Fruit fly (Drosophila melanogaster) whole organism, embryonic: ENCODE results near the gene pigs.

ENCODE experiments used
- Adf1 ChIP-seq: fragments of 200-800 bp; sonication (Bioruptor generic); IDR thresholded peaks from 2 replicates; pipeline ENCODE4 v1.3.6; 2022; ENCODE audit warnings: missing biosample characterization, missing genetic modification characterization
- Atf6 ChIP-seq: fragments of 200-800 bp; sonication (Bioruptor generic); IDR thresholded peaks from 2 replicates; pipeline ENCODE4 v1.3.6; 2022; ENCODE audit warnings: missing biosample characterization, missing genetic modification characterization
- Bdp1 ChIP-seq: fragments of 200-800 bp; sonication (Bioruptor generic); optimal IDR thresholded peaks from 3 replicates; lab custom pipeline; 2016; ENCODE audit warnings: missing biosample characterization, missing genetic modification characterization
- CG10431 ChIP-seq: fragments of 200-800 bp; sonication (Bioruptor generic); optimal IDR thresholded peaks from 3 replicates; lab custom pipeline; 2018; ENCODE audit warnings: missing biosample characterization, mild to moderate bottlenecking, missing genetic modification characterization
- CG10959 ChIP-seq: fragments of 200-800 bp; sonication (Bioruptor generic); IDR thresholded peaks from 2 replicates; pipeline ENCODE4 v1.3.6; 2022; ENCODE audit warnings: missing biosample characterization, missing genetic modification characterization
- CG11093 ChIP-seq: fragments of 200-800 bp; sonication (Bioruptor generic); IDR thresholded peaks from 3 replicates; pipeline ENCODE4 v1.3.6; 2022; ENCODE audit warnings: missing biosample characterization, missing genetic modification characterization
- CG14710 ChIP-seq: fragments of 200-800 bp; sonication (Bioruptor generic); optimal IDR thresholded peaks from 3 replicates; lab custom pipeline; 2019; ENCODE audit warnings: missing biosample characterization, mild to moderate bottlenecking, missing genetic modification characterization, moderate library complexity
- CG15073 ChIP-seq: fragments of 200-800 bp; sonication (Bioruptor generic); optimal IDR thresholded peaks from 2 replicates; lab custom pipeline; 2016; ENCODE audit warnings: missing biosample characterization, missing genetic modification characterization
- CG2712 ChIP-seq: fragments of 200-800 bp; optimal IDR thresholded peaks from 3 replicates; lab custom pipeline; 2019; ENCODE audit warnings: missing biosample characterization, mild to moderate bottlenecking, missing genetic modification characterization, moderate library complexity
- CG4707 ChIP-seq: fragments of 200-800 bp; sonication (Bioruptor generic); optimal IDR thresholded peaks from 2 replicates; lab custom pipeline; 2018; ENCODE audit warnings: missing biosample characterization, mild to moderate bottlenecking, missing genetic modification characterization, moderate library complexity
- CG6254 ChIP-seq: fragments of 200-800 bp; sonication (Bioruptor generic); optimal IDR thresholded peaks from 3 replicates; lab custom pipeline; 2017; ENCODE audit warnings: mild to moderate bottlenecking, missing biosample characterization, missing genetic modification reagents, missing genetic modification characterization
- CG6683 ChIP-seq: fragments of 200-800 bp; sonication (Bioruptor generic); optimal IDR thresholded peaks from 2 replicates; lab custom pipeline; 2017; ENCODE audit warnings: missing biosample characterization, mild to moderate bottlenecking, missing genetic modification characterization, missing genetic modification reagents
- CG7987 ChIP-seq: fragments of 200-800 bp; sonication (Bioruptor generic); optimal IDR thresholded peaks from 2 replicates; lab custom pipeline; 2018; ENCODE audit warnings: missing biosample characterization, mild to moderate bottlenecking, missing genetic modification characterization, moderate library complexity
- CG9817 ChIP-seq: fragments of 200-800 bp; sonication (Bioruptor generic); optimal IDR thresholded peaks from 2 replicates; lab custom pipeline; 2018; ENCODE audit warnings: missing biosample characterization, mild to moderate bottlenecking, missing genetic modification characterization, moderate library complexity
- CkIIα-i1 ChIP-seq: fragments of 200-800 bp; sonication (Bioruptor generic); IDR thresholded peaks from 2 replicates; pipeline ENCODE4 v1.3.6; 2022; ENCODE audit warnings: missing biosample characterization, missing genetic modification characterization
- D ChIP-seq, 2 experiments: fragments of 200-800 bp in 1 of 2; fragments of >200 bp in 1 of 2; sonication (Bioruptor generic) in 1 of 2; optimal IDR thresholded peaks; 2 replicates in 1 of 2; 3 replicates in 1 of 2; lab custom pipeline; 2017; ENCODE audit warnings: mild to moderate bottlenecking in 1 of 2, missing biosample characterization in 1 of 2, missing genetic modification characterization in 1 of 2, missing genetic modification reagents in 1 of 2
- Dref ChIP-seq: fragments of 200-800 bp; sonication (Bioruptor generic); IDR thresholded peaks from 2 replicates; pipeline ENCODE4 v1.3.6; 2022; ENCODE audit warnings: missing biosample characterization, missing genetic modification characterization
- Eip74EF ChIP-seq, 2 experiments: fragments of 200-800 bp in 1 of 2; fragments of >200 bp in 1 of 2; sonication (Bioruptor generic) in 1 of 2; optimal IDR thresholded peaks; 2 replicates each; lab custom pipeline; 2017 to 2019; ENCODE audit warnings: missing biosample characterization in 2 of 2, missing genetic modification characterization in 2 of 2, mild to moderate bottlenecking in 1 of 2, moderate library complexity in 1 of 2
- Hmr ChIP-seq: fragments of 200-800 bp; sonication (Bioruptor generic); optimal IDR thresholded peaks from 3 replicates; lab custom pipeline; 2017; ENCODE audit warnings: mild to moderate bottlenecking, missing biosample characterization, missing genetic modification reagents, missing genetic modification characterization
- Hr3 ChIP-seq: fragments of 200-800 bp; sonication (Bioruptor generic); optimal IDR thresholded peaks from 3 replicates; lab custom pipeline; 2016; ENCODE audit warnings: missing biosample characterization, missing genetic modification characterization
- MESR4 ChIP-seq: fragments of 200-800 bp; sonication (Bioruptor generic); optimal IDR thresholded peaks from 2 replicates; lab custom pipeline; 2018; ENCODE audit warnings: missing biosample characterization, mild to moderate bottlenecking, missing genetic modification characterization, moderate library complexity
- Max ChIP-seq: fragments of 200-800 bp; sonication (Bioruptor generic); optimal IDR thresholded peaks from 2 replicates; lab custom pipeline; 2016; ENCODE audit warnings: missing biosample characterization, mild to moderate bottlenecking, missing genetic modification characterization
- Mes4 ChIP-seq: fragments of 200-800 bp; sonication (Bioruptor generic); optimal IDR thresholded peaks from 2 replicates; lab custom pipeline; 2016; ENCODE audit warnings: missing biosample characterization, missing genetic modification characterization
- Mrtf ChIP-seq: fragments of 200-800 bp; sonication (Bioruptor generic); IDR thresholded peaks from 3 replicates; pipeline ENCODE4 v1.3.6; 2022; ENCODE audit warnings: missing biosample characterization, missing genetic modification characterization
- Optix ChIP-seq: fragments of 200-800 bp; sonication (Bioruptor generic); IDR thresholded peaks from 3 replicates; pipeline ENCODE4 v1.3.6; 2022; ENCODE audit warnings: missing biosample characterization, missing genetic modification characterization
- Sin3A ChIP-seq: fragments of >200 bp; optimal IDR thresholded peaks from 2 replicates; lab custom pipeline; 2018
- Six4 ChIP-seq: fragments of 200-800 bp; sonication (Bioruptor generic); optimal IDR thresholded peaks from 2 replicates; lab custom pipeline; 2016; ENCODE audit warnings: missing biosample characterization, missing genetic modification characterization
- Usf ChIP-seq: fragments of 200-800 bp; sonication (Bioruptor generic); optimal IDR thresholded peaks from 2 replicates; lab custom pipeline; 2017; ENCODE audit warnings: missing genotype, missing biosample characterization, missing genetic modification characterization
- abd-A ChIP-seq: fragments of 200-800 bp; sonication (Bioruptor generic); optimal IDR thresholded peaks from 3 replicates; lab custom pipeline; 2019; ENCODE audit warnings: missing biosample characterization, mild to moderate bottlenecking, missing genetic modification characterization, moderate library complexity
- bbx ChIP-seq: fragments of 200-800 bp; sonication (Bioruptor generic); IDR thresholded peaks from 2 replicates; pipeline ENCODE4 v1.3.6; 2022; ENCODE audit warnings: missing biosample characterization, missing genetic modification characterization; ENCODE audit not compliant: partially characterized antibody
- bcd ChIP-seq: fragments of 200-800 bp; sonication (Bioruptor generic); optimal IDR thresholded peaks from 2 replicates; lab custom pipeline; 2017; ENCODE audit warnings: missing biosample characterization, mild to moderate bottlenecking, missing genetic modification characterization
- chn ChIP-seq: fragments of 200-800 bp; sonication (Bioruptor generic); optimal IDR thresholded peaks from 2 replicates; lab custom pipeline; 2016; ENCODE audit warnings: missing biosample characterization, missing genetic modification characterization
- dm ChIP-seq: fragments of 200-800 bp; sonication (Bioruptor generic); optimal IDR thresholded peaks from 3 replicates; lab custom pipeline; 2016; ENCODE audit warnings: missing biosample characterization, missing genetic modification characterization
- gce ChIP-seq: fragments of 200-800 bp; sonication (Bioruptor generic); IDR thresholded peaks from 3 replicates; pipeline ENCODE4 v1.3.6; 2022; ENCODE audit warnings: missing biosample characterization, missing genetic modification characterization
- grau ChIP-seq: fragments of 200-800 bp; optimal IDR thresholded peaks from 3 replicates; lab custom pipeline; 2019; ENCODE audit warnings: missing biosample characterization, mild to moderate bottlenecking, missing genetic modification characterization, moderate library complexity
- grn ChIP-seq: fragments of 200-800 bp; sonication (Bioruptor generic); optimal IDR thresholded peaks from 3 replicates; lab custom pipeline; 2017; ENCODE audit warnings: missing biosample characterization, missing genetic modification characterization
- her ChIP-seq: fragments of 200-800 bp; sonication (Bioruptor generic); optimal IDR thresholded peaks from 2 replicates; lab custom pipeline; 2016; ENCODE audit warnings: missing biosample characterization, missing genetic modification characterization
- ind ChIP-seq: fragments of 200-800 bp; sonication (Bioruptor generic); optimal IDR thresholded peaks from 3 replicates; lab custom pipeline; 2016; ENCODE audit warnings: missing biosample characterization, missing genetic modification characterization
- inv ChIP-seq: fragments of 200-800 bp; sonication (Bioruptor generic); IDR thresholded peaks from 2 replicates; pipeline ENCODE4 v1.3.6; 2022; ENCODE audit warnings: missing biosample characterization, missing genetic modification characterization; ENCODE audit not compliant: partially characterized antibody
- ken ChIP-seq: fragments of 200-800 bp; sonication (Bioruptor generic); IDR thresholded peaks from 3 replicates; pipeline ENCODE4 v1.3.6; 2022; ENCODE audit warnings: missing biosample characterization, missing genetic modification characterization
- lbe ChIP-seq: fragments of 200-800 bp; sonication (Bioruptor generic); optimal IDR thresholded peaks from 2 replicates; lab custom pipeline; 2016; ENCODE audit warnings: missing biosample characterization, mild to moderate bottlenecking, missing genetic modification characterization
- lola ChIP-seq, 3 experiments: fragments of >200 bp in 2 of 3; fragments of 200-800 bp in 1 of 3; sonication (Bioruptor generic) in 1 of 3; optimal IDR thresholded peaks; 2 replicates each; lab custom pipeline; 2017 to 2019; ENCODE audit warnings: missing biosample characterization in 3 of 3, missing genetic modification characterization in 3 of 3, mild to moderate bottlenecking in 1 of 3, moderate library complexity in 1 of 3
- lov ChIP-seq, 2 experiments: fragments of 200-800 bp in 1 of 2; fragments of >200 bp in 1 of 2; sonication (Bioruptor generic) in 1 of 2; IDR thresholded peaks in 1 of 2; optimal IDR thresholded peaks in 1 of 2; 2 replicates in 1 of 2; 3 replicates in 1 of 2; pipeline versions ENCODE4 v1.3.6 to Lab custom; 2017 to 2022; ENCODE audit warnings: missing biosample characterization in 1 of 2, missing genetic modification characterization in 1 of 2
- mld ChIP-seq: fragments of 200-800 bp; sonication (Bioruptor generic); IDR thresholded peaks from 3 replicates; pipeline ENCODE4 v1.3.6; 2022; ENCODE audit warnings: missing biosample characterization, missing genetic modification characterization; ENCODE audit not compliant: partially characterized antibody
- repo ChIP-seq: fragments of 200-800 bp; sonication (Bioruptor generic); optimal IDR thresholded peaks from 2 replicates; lab custom pipeline; 2016; ENCODE audit warnings: missing biosample characterization, missing genetic modification characterization
- sens ChIP-seq: fragments of 200-800 bp; sonication (Bioruptor generic); peaks from one replicate; lab custom pipeline; 2016; ENCODE audit warnings: missing biosample characterization, missing genetic modification characterization
- sr ChIP-seq: fragments of 200-800 bp; sonication (Bioruptor generic); IDR thresholded peaks from 3 replicates; pipeline ENCODE4 v1.3.6; 2022; ENCODE audit warnings: missing biosample characterization, missing genetic modification characterization
- tna ChIP-seq: fragments of 200-800 bp; sonication (Bioruptor generic); IDR thresholded peaks from 2 replicates; pipeline ENCODE4 v1.3.6; 2022; ENCODE audit warnings: missing biosample characterization, missing genetic modification characterization; ENCODE audit not compliant: partially characterized antibody
- wdn ChIP-seq: fragments of 200-800 bp; sonication (Bioruptor generic); IDR thresholded peaks from 2 replicates; pipeline ENCODE4 v1.3.6; 2022; ENCODE audit warnings: missing biosample characterization, missing genetic modification characterization

Gene pigs

dm6 chrX:6662876-6663551 is 63.2 kb downstream of the pigs start (continued):
- TF ChIP-seq CG6683 (GFP tag; lab: Kevin White, UChicago) (no peak), sr (no peak), CG6254 (peak; percentile 10), Hr3 (GFP tag; lab: Kevin White, UChicago) (peak; percentile 1), D (optimal IDR thresholded peaks at IDR 0.05; lab: Kevin White, UChicago) (no peak), D (GFP tag; optimal IDR thresholded peaks at IDR 0.05; lab: Kevin White, UChicago) (no peak), CkIIα-i1 (GFP tag; lab: Robert Waterston, UW) (no peak), Sin3A (lab: Kevin White, UChicago) (no peak), lola (GFP tag; optimal IDR thresholded peaks at IDR 0.05; lab: Kevin White, UChicago) (no peak), CG11093 (GFP tag; lab: Robert Waterston, UW) (no peak), CG9817 (peak; percentile 19), Bdp1 (no peak), grau (peak; percentile 46), Adf1 (GFP tag; lab: Robert Waterston, UW) (no peak), Mrtf (GFP tag; lab: Robert Waterston, UW) (0 out of 3 replicates have a peak, but pooled peaks have one; percentile 32), Usf (GFP tag; lab: Kevin White, UChicago) (no peak), CG10431 (GFP tag; lab: Kevin White, UChicago) (no peak), abd-A (no peak), gce (GFP tag; lab: Robert Waterston, UW) (peak; percentile 58; the same call in 2 of the 3 replicates), dm (GFP tag; lab: Kevin White, UChicago) (peak; percentile 18), Max (GFP tag; lab: Kevin White, UChicago) (no peak), bcd (GFP tag; lab: Kevin White, UChicago) (peak; percentile 21), tna (GFP tag; lab: Robert Waterston, UW) (no peak), CG7987 (GFP tag; lab: Kevin White, UChicago) (no peak), Six4 (GFP tag; lab: Kevin White, UChicago) (no peak), Eip74EF (GFP tag; optimal IDR thresholded peaks at IDR 0.05; lab: Kevin White, UChicago) (peak in 1 of 2 experiments; percentile 25), inv (GFP tag; lab: Robert Waterston, UW) (no peak), CG15073 (no peak), chn (peak; percentile 12), bbx (GFP tag; lab: Robert Waterston, UW) (no peak), ken (GFP tag; lab: Robert Waterston, UW) (no peak), CG14710 (tag; lab: Kevin White, UChicago) (no peak), lbe (GFP tag; lab: Kevin White, UChicago) (no peak), Optix (GFP tag; lab: Robert Waterston, UW) (peak; percentile 68; the same call in 2 of the 3 replicates), CG2712 (peak; percentile 18), CG4707 (GFP tag; lab: Kevin White, UChicago) (no peak), MESR4 (no peak), Atf6 (no peak), grn (GFP tag; lab: Kevin White, UChicago) (no peak), Dref (no peak), Hmr (GFP tag; lab: Kevin White, UChicago) (no peak), ind (GFP tag; lab: Kevin White, UChicago) (peak; percentile 60), repo (no peak), wdn (peak; percentile 36; the same call in 1 of the 2 replicates), Mes4 (GFP tag; lab: Kevin White, UChicago) (peak; percentile 15), CG10959 (GFP tag; lab: Robert Waterston, UW) (no peak), lov (optimal IDR thresholded peaks at IDR 0.05; lab: Kevin White, UChicago) (no peak), lov (GFP tag; IDR thresholded peaks at IDR 0.05; lab: Robert Waterston, UW) (no peak), sens (peak; percentile 93), her (GFP tag; lab: Kevin White, UChicago) (peak; percentile 51), mld (GFP tag; lab: Robert Waterston, UW) (no peak)
